Fruit fly (Drosophila melanogaster): ENCODE results near the gene Edc3.

Edc3 gene

dm6 chr3L:17513893-17514616 is 15.6 kb downstream of the Edc3 start, which contains the start of the genes U4-U6-60K and CG7564 (continued):
- TF ChIP-seq CG7839 (tag; optimal IDR thresholded peaks at IDR 0.05) (peak; percentile 60), CTCF (GFP tag; optimal IDR thresholded peaks at IDR 0.05) (no peak), CG12219 (GFP tag; optimal IDR thresholded peaks at IDR 0.05) (no peak), exex (tag; optimal IDR thresholded peaks at IDR 0.05) (peak; percentile 25), CG6654 (GFP tag; optimal IDR thresholded peaks at IDR 0.05) (no peak), NK7.1 (GFP tag; optimal IDR thresholded peaks at IDR 0.05) (no peak), CG12104 (GFP tag; optimal IDR thresholded peaks at IDR 0.05) (peak; percentile 71), mld (GFP tag; IDR thresholded peaks at IDR 0.05; ENCODE audit: partially characterized antibody) (peak; percentile 95), pros (GFP tag; optimal IDR thresholded peaks at IDR 0.05) (no peak)

- TF ChIP-seq zfh1 (GFP tag; IDR thresholded peaks at IDR 0.05) = no peak
- no peak for TF ChIP-seq CG12155 (GFP tag; optimal IDR thresholded peaks at IDR 0.05)
- no peak for TF ChIP-seq pzg (GFP tag; optimal IDR thresholded peaks at IDR 0.05)
- TF ChIP-seq CG4360 (GFP tag; IDR thresholded peaks at IDR 0.05) = peak; percentile 98
- no peak for TF ChIP-seq oc (tag; optimal IDR thresholded peaks at IDR 0.05)
- TF ChIP-seq Hsf (GFP tag; optimal IDR thresholded peaks at IDR 0.05) = no peak
- no peak for TF ChIP-seq PHDP (tag; optimal IDR thresholded peaks at IDR 0.05)
- peak; percentile 75 for TF ChIP-seq MBD-R2 (GFP tag; IDR thresholded peaks at IDR 0.05)
- TF ChIP-seq pfk (GFP tag; optimal IDR thresholded peaks at IDR 0.05) = peak; percentile 74
- TF ChIP-seq CG34422 (GFP tag; IDR thresholded peaks at IDR 0.05) = peak; percentile 75; the same call in 1 of the 3 replicates
- TF ChIP-seq bcd (GFP tag; optimal IDR thresholded peaks at IDR 0.05) = no peak
- TF ChIP-seq CG34376 (GFP tag; optimal IDR thresholded peaks at IDR 0.05) = no peak
- peak; percentile 61 for TF ChIP-seq MESR4 (GFP tag; optimal IDR thresholded peaks at IDR 0.05)
- no peak for TF ChIP-seq CG7271 (tag; optimal IDR thresholded peaks at IDR 0.05)
- no peak for TF ChIP-seq Eip74EF (GFP tag; optimal IDR thresholded peaks at IDR 0.05)
- no peak for TF ChIP-seq ase (GFP tag; IDR thresholded peaks at IDR 0.05)
- no peak for TF ChIP-seq CG11723 (GFP tag; optimal IDR thresholded peaks at IDR 0.05)
- no peak for TF ChIP-seq lilli (GFP tag; optimal IDR thresholded peaks at IDR 0.05)
- no peak for TF ChIP-seq nerfin-1 (tag; optimal IDR thresholded peaks at IDR 0.05)
- TF ChIP-seq CG7372 (GFP tag; IDR thresholded peaks at IDR 0.05) = no peak
- TF ChIP-seq Oli (tag; optimal IDR thresholded peaks at IDR 0.05) = no peak
- no peak for TF ChIP-seq CG6254 (GFP tag; optimal IDR thresholded peaks at IDR 0.05)
- no peak for TF ChIP-seq cas (GFP tag; IDR thresholded peaks at IDR 0.05)
- no peak for TF ChIP-seq btn (GFP tag; optimal IDR thresholded peaks at IDR 0.05)
- TF ChIP-seq scrt (GFP tag; optimal IDR thresholded peaks at IDR 0.05) = no peak
- TF ChIP-seq vvl (GFP tag; IDR thresholded peaks at IDR 0.05) = no peak
- TF ChIP-seq CG8089 (GFP tag; optimal IDR thresholded peaks at IDR 0.05) = no peak
- no peak for TF ChIP-seq vnd (GFP tag; IDR thresholded peaks at IDR 0.05; ENCODE audit: partially characterized antibody)
- no peak for TF ChIP-seq CG15011 (GFP tag; optimal IDR thresholded peaks at IDR 0.05)
- no peak for TF ChIP-seq cato (GFP tag; optimal IDR thresholded peaks at IDR 0.05; ENCODE audit: borderline replicate concordance)
- TF ChIP-seq Sry-δ (GFP tag; optimal IDR thresholded peaks at IDR 0.05) = no peak
- TF ChIP-seq Dek (tag; optimal IDR thresholded peaks at IDR 0.05) = no peak
Measured at dm6 chr3L:17513492-17513891, 16.2 kb downstream of the Edc3 start.
